Worm (Caenorhabditis elegans) whole organism, L1 larva: ENCODE results near the gene C50F7.5.

Experiments used
- C04F5.9 ChIP-seq: sonication (generic microtip); optimal IDR thresholded peaks from 2 replicates; lab custom pipeline; 2016; ENCODE audit warnings: missing genetic modification characterization, missing compliant biosample characterization
- F16B12.6 ChIP-seq: fragments of 150-350 bp; optimal IDR thresholded peaks from 2 replicates; lab custom pipeline; 2014; ENCODE audit warnings: missing biosample characterization, missing genetic modification characterization
- Y116A8C.19 ChIP-seq: sonication (generic microtip); optimal IDR thresholded peaks from 2 replicates; lab custom pipeline; 2016; ENCODE audit warnings: missing compliant biosample characterization, missing genetic modification characterization, borderline replicate concordance
- ama-1 ChIP-seq: fragments of 150-350 bp; optimal IDR thresholded peaks from 2 replicates; lab custom pipeline; 2014
- blmp-1 ChIP-seq: fragments of 150-350 bp; optimal IDR thresholded peaks from 2 replicates; lab custom pipeline; 2014; ENCODE audit warnings: missing biosample characterization, missing genetic modification characterization
- ceh-90 ChIP-seq: sonication (generic microtip); optimal IDR thresholded peaks from 2 replicates; lab custom pipeline; 2016; ENCODE audit warnings: missing genetic modification characterization, missing compliant biosample characterization
- dsc-1 ChIP-seq: sonication (generic microtip); optimal IDR thresholded peaks from 2 replicates; lab custom pipeline; 2016; ENCODE audit warnings: mild to moderate bottlenecking, missing genetic modification characterization, missing compliant biosample characterization
- efl-1 ChIP-seq, 4 experiments: fragments of 150-350 bp; optimal IDR thresholded peaks in 3 of 4; peaks in 1 of 4; 1 replicate in 1 of 4; 2 replicates in 3 of 4; lab custom pipeline; 2014; ENCODE audit warnings: missing biosample characterization in 2 of 4, missing genetic modification characterization in 2 of 4, missing genetic modification reagents in 2 of 4
- egl-13 ChIP-seq: sonication (generic microtip); optimal IDR thresholded peaks from 2 replicates; lab custom pipeline; 2016; ENCODE audit warnings: missing genotype, missing genetic modification reagents, missing genetic modification characterization, missing compliant biosample characterization
- egl-27 ChIP-seq, 2 experiments: fragments of 150-350 bp in 1 of 2; sonication (generic microtip); optimal IDR thresholded peaks; 3 replicates each; lab custom pipeline; 2017 to 2018; ENCODE audit warnings: missing biosample characterization in 2 of 2, missing genetic modification characterization in 2 of 2, missing genetic modification reagents in 2 of 2
- elt-2 ChIP-seq: sonication (generic microtip); optimal IDR thresholded peaks from 2 replicates; lab custom pipeline; 2016; ENCODE audit warnings: missing genetic modification characterization, mild to moderate bottlenecking, inconsistent platforms, missing compliant biosample characterization, missing genetic modification reagents
- fkh-10 ChIP-seq: sonication (generic microtip); optimal IDR thresholded peaks from 2 replicates; lab custom pipeline; 2017; ENCODE audit warnings: missing biosample characterization, missing genetic modification reagents, missing genetic modification characterization
- fkh-4 ChIP-seq: sonication (generic microtip); optimal IDR thresholded peaks from 2 replicates; lab custom pipeline; 2016; ENCODE audit warnings: missing compliant biosample characterization, missing genetic modification characterization, borderline replicate concordance
- hlh-17 ChIP-seq: fragments of 200-800 bp; sonication (Bioruptor generic); optimal IDR thresholded peaks from 2 replicates; lab custom pipeline; 2018; ENCODE audit warnings: missing genetic modification characterization, mild to moderate bottlenecking, missing compliant biosample characterization, moderate library complexity, borderline replicate concordance
- isw-1 ChIP-seq: fragments of 200-800 bp; sonication (Bioruptor generic); IDR thresholded peaks from 2 replicates; pipeline ENCODE4 v1.3.6; 2022; ENCODE audit warnings: missing genetic modification characterization, missing compliant biosample characterization
- jun-1 ChIP-seq: fragments of 150-350 bp; optimal IDR thresholded peaks from 2 replicates; lab custom pipeline; 2014; ENCODE audit warnings: missing biosample characterization, missing genetic modification reagents, missing genetic modification characterization
- lin-13 ChIP-seq: fragments of 150-350 bp; optimal IDR thresholded peaks from 2 replicates; lab custom pipeline; 2014; ENCODE audit warnings: missing biosample characterization, missing genetic modification reagents, missing genetic modification characterization
- lin-14 ChIP-seq: fragments of 200-800 bp; sonication (Bioruptor generic); optimal IDR thresholded peaks from 2 replicates; lab custom pipeline; 2018; ENCODE audit warnings: mild to moderate bottlenecking, missing genetic modification characterization, moderate library complexity, missing compliant biosample characterization
- lin-35 ChIP-seq, 2 experiments: fragments of 150-350 bp; optimal IDR thresholded peaks; 2 replicates each; lab custom pipeline; 2014; ENCODE audit warnings: missing biosample characterization in 2 of 2, missing genetic modification characterization in 2 of 2, missing genetic modification reagents in 2 of 2
- lin-39 ChIP-seq: fragments of 150-350 bp; optimal IDR thresholded peaks from 2 replicates; lab custom pipeline; 2014; ENCODE audit warnings: missing biosample characterization, missing genetic modification reagents, missing genetic modification characterization
- lir-3 ChIP-seq: sonication (generic microtip); optimal IDR thresholded peaks from 2 replicates; lab custom pipeline; 2016; ENCODE audit warnings: mild to moderate bottlenecking, missing genetic modification characterization, moderate library complexity, missing compliant biosample characterization; ENCODE audit not compliant: poor library complexity
- mab-9 ChIP-seq: fragments of 200-800 bp; sonication (Bioruptor generic); IDR thresholded peaks from 2 replicates; pipeline ENCODE4 v1.3.6; 2022; ENCODE audit warnings: missing genetic modification reagents, missing genetic modification characterization, missing compliant biosample characterization
- nhr-20 ChIP-seq: sonication (generic microtip); optimal IDR thresholded peaks from 2 replicates; lab custom pipeline; 2016; ENCODE audit warnings: mild to moderate bottlenecking, missing genetic modification characterization, missing compliant biosample characterization
- nhr-28 ChIP-seq: fragments of 150-350 bp; optimal IDR thresholded peaks from 2 replicates; lab custom pipeline; 2014; ENCODE audit warnings: missing biosample characterization, missing genetic modification characterization
- nhr-90 ChIP-seq: sonication (generic microtip); optimal IDR thresholded peaks from 2 replicates; lab custom pipeline; 2016; ENCODE audit warnings: mild to moderate bottlenecking, missing genetic modification characterization, missing compliant biosample characterization; ENCODE audit not compliant: poor library complexity
- pax-3 ChIP-seq: fragments of 200-800 bp; sonication (Bioruptor generic); optimal IDR thresholded peaks from 2 replicates; lab custom pipeline; 2018; ENCODE audit warnings: mild to moderate bottlenecking, missing genetic modification characterization, moderate library complexity, missing compliant biosample characterization
- rnt-1 ChIP-seq: sonication (generic microtip); optimal IDR thresholded peaks from 2 replicates; lab custom pipeline; 2016; ENCODE audit warnings: mild to moderate bottlenecking, missing genetic modification characterization, moderate library complexity, missing compliant biosample characterization
- snpc-4 ChIP-seq: fragments of 150-350 bp; optimal IDR thresholded peaks from 2 replicates; lab custom pipeline; 2014; ENCODE audit warnings: missing biosample characterization, missing genetic modification characterization
- sptf-1 ChIP-seq: fragments of 150-350 bp; optimal IDR thresholded peaks from 2 replicates; lab custom pipeline; 2014; ENCODE audit warnings: missing biosample characterization, missing genetic modification characterization
- swsn-7 ChIP-seq: sonication (generic microtip); optimal IDR thresholded peaks from 2 replicates; lab custom pipeline; 2016; ENCODE audit warnings: missing genetic modification characterization, missing compliant biosample characterization
- tbx-2 ChIP-seq: sonication (generic microtip); optimal IDR thresholded peaks from 2 replicates; lab custom pipeline; 2016; ENCODE audit warnings: missing genetic modification characterization, missing compliant biosample characterization
- unc-130 ChIP-seq: fragments of 150-350 bp; optimal IDR thresholded peaks from 2 replicates; lab custom pipeline; 2017; ENCODE audit warnings: missing biosample characterization, missing genetic modification characterization, inconsistent platforms
- unc-62 ChIP-seq: fragments of 150-350 bp; optimal IDR thresholded peaks from 2 replicates; lab custom pipeline; 2014; ENCODE audit warnings: missing biosample characterization, missing genetic modification reagents, missing genetic modification characterization
- xbp-1 ChIP-seq: sonication (generic microtip); optimal IDR thresholded peaks from 2 replicates; lab custom pipeline; 2016; ENCODE audit warnings: missing genetic modification characterization, missing compliant biosample characterization

C50F7.5 gene

ce11 chrIV:7726325-7726724 lies at the start of gene C50F7.5:
Gene C50F7.5 (plus strand): TSS chrIV:7726719.
- TF ChIP-seq nhr-90 (tag; lab: Kevin White, UChicago): no peak
- TF ChIP-seq dsc-1 (tag; lab: Kevin White, UChicago): no peak
- TF ChIP-seq sptf-1 (tag; lab: Kevin White, UChicago): no peak
- no peak for TF ChIP-seq ceh-90 (tag; lab: Kevin White, UChicago)
- TF ChIP-seq jun-1 (tag; lab: Kevin White, UChicago): no peak
- no peak for TF ChIP-seq fkh-10 (GFP tag; lab: Kevin White, UChicago)
- TF ChIP-seq Y116A8C.19 (tag; lab: Kevin White, UChicago): no peak
- peak; percentile 58 for TF ChIP-seq elt-2
- no peak for TF ChIP-seq nhr-28 (tag; lab: Kevin White, UChicago)

- TF ChIP-seq fkh-4 (no peak), egl-27 (tag; optimal IDR thresholded peaks at IDR 0.05; lab: Kevin White, UChicago) (no peak), elt-2 (peak; percentile 71), blmp-1 (tag; lab: Kevin White, UChicago) (peak; percentile 48), lin-14 (GFP tag; lab: Kevin White, UChicago) (peak; percentile 23), efl-1 (optimal IDR thresholded peaks at IDR 0.05; lab: Kevin White, UChicago) (no peak), efl-1 (GFP tag; optimal IDR thresholded peaks at IDR 0.05 in 1 of 2; lab: Kevin White, UChicago) (peak in 1 of 2 experiments; percentile 10), nhr-20 (tag; lab: Kevin White, UChicago) (peak; percentile 3)
Measured at ce11 chrIV:7679120-7679519, 47.4 kb upstream of the C50F7.5 start.

DNA sequence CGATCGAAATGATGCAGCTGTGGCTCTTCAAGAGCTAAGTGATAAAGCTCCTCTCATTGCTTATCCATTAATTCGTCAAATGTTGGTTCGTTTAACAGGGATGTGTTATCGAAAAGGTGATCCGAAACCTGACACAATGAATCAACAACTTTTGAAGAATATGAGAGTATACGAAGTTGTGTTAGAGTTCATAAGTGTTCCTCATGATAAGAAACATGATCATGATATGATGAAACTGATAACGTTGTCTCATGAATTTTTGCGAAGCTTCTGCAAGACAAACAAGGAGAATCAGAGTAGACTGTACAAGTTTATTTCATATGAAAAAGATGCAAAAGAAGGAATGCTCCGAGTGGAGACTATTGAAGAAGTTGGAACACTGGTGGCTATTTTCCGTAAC lies 37.2 kb upstream of the C50F7.5 start:
- TF ChIP-seq elt-2 (peak; percentile 74), C04F5.9 (tag; lab: Kevin White, UChicago) (no peak), snpc-4 (tag; lab: Kevin White, UChicago) (no peak)

DNA sequence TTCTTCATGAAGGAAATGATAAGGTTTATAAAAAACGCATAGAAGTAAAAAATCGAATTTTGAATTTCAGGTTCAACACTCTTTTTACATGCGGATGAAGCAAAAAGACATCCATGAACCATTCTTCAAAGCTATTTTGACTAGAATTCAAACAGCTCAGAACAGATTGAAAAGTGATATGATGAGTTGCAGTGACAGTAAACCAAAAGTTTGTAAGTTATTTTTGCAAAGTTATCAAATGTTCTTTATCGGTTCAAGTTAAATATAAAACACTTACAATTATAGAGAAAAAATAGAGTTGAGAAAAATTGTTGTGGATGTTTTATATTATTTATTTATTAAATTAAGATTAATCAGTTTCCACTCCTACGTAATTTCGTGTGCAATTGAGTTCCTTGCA lies 34.1 kb upstream of the C50F7.5 start:
- TF ChIP-seq ama-1 (no peak), egl-27 (tag; optimal IDR thresholded peaks at IDR 0.05; lab: Kevin White, UChicago) (no peak), tbx-2 (tag; lab: Kevin White, UChicago) (no peak), xbp-1 (tag; lab: Kevin White, UChicago) (no peak), lin-35 (GFP tag; optimal IDR thresholded peaks at IDR 0.05; lab: Kevin White, UChicago) (no peak), lir-3 (tag; lab: Kevin White, UChicago) (no peak), unc-130 (tag; lab: Kevin White, UChicago) (no peak)
- TF ChIP-seq, all 84 proteins: peak for 0

DNA sequence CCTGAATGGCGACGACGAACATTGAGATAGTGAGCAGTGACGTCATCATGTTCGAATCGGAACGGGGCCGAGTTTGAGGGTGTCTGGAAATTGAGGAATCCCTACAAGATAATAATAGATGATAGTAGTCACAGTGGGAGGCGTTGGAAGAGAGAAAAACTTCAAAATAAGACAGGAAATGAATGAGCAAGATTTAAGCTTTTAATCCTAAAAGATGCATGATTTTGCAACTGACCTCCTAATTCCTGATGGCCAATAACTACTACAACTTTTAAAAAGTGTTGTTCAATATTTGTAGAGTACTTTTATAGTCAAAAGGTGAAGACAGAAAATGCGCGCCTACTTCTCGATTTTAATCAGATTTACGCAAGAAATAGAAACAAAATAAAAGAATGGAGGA lies 28.2 kb upstream of the C50F7.5 start, which contains the start of gene flp-13:
Gene flp-13, minus strand, starts transcription at position 101 of the 400 bp plus-strand sequence.
- TF ChIP-seq swsn-7 (tag; lab: Kevin White, UChicago) (no peak), isw-1 (GFP tag; lab: Robert Waterston, UW) (no peak), F16B12.6 (tag; lab: Kevin White, UChicago) (no peak), blmp-1 (tag; lab: Kevin White, UChicago) (no peak), unc-62 (GFP tag; lab: Kevin White, UChicago) (no peak), pax-3 (tag; lab: Kevin White, UChicago) (no peak)
- TF ChIP-seq, all 84 proteins: peak for 0

- TF ChIP-seq swsn-7 (tag; lab: Kevin White, UChicago) (no peak), lin-13 (GFP tag; lab: Kevin White, UChicago) (no peak), egl-13 (tag; lab: Kevin White, UChicago) (no peak), dsc-1 (tag; lab: Kevin White, UChicago) (peak; percentile 34), lin-35 (GFP tag; optimal IDR thresholded peaks at IDR 0.05; lab: Kevin White, UChicago) (no peak), efl-1 (optimal IDR thresholded peaks at IDR 0.05; lab: Kevin White, UChicago) (no peak), efl-1 (GFP tag; optimal IDR thresholded peaks at IDR 0.05 in 1 of 2; lab: Kevin White, UChicago) (no peak), blmp-1 (tag; lab: Kevin White, UChicago) (peak; percentile 49), hlh-17 (GFP tag; lab: Kevin White, UChicago) (no peak), rnt-1 (tag; lab: Kevin White, UChicago) (no peak), lin-39 (no peak), jun-1 (tag; lab: Kevin White, UChicago) (no peak), mab-9 (GFP tag; lab: Robert Waterston, UW) (no peak)
Measured at ce11 chrIV:7706805-7707204, 19.7 kb upstream of the C50F7.5 start, which contains the start of gene F33D4.4. Gene F33D4.4 (minus strand): TSS chrIV:7706905.
